Worm (Caenorhabditis elegans): ENCODE measurements around the gene hrg-2.
A peak's percentile ranks its signal among the peaks of the same experiment; 100 is the strongest.

DNA sequence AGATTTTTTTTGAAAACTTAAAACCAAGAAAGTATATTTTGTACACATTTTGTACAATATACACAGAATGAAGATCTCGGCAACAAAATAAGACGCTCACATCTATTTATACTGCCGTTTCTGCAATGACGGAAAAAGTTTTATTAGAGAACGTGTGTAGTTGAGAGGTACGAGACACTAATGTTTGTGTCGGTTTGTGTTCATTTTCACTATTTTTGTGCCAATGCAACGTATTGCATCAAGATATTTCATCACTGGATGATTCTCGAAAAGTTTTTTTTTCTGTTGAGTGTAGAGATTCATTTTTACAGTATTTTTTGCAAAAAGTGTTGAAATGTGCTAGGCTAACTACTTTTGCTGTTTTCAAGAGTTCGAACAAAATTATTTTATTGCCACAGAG lies 1.3 kb downstream of the hrg-2 start:
- TF ChIP-seq dpl-1 (GFP tag; optimal IDR thresholded peaks at IDR 0.05) (no peak), snpc-1.2 (GFP tag; IDR thresholded peaks at IDR 0.05) (no peak), nhr-237 (tag; optimal IDR thresholded peaks at IDR 0.05) (no peak), pqm-1 (tag; optimal IDR thresholded peaks at IDR 0.05) (no peak), ceh-28 (tag; optimal IDR thresholded peaks at IDR 0.05) (no peak), pha-4 (GFP tag; IDR thresholded peaks at IDR 0.05) (no peak), pha-4 (tag; optimal IDR thresholded peaks at IDR 0.05) (no peak), daf-16 (GFP tag; optimal IDR thresholded peaks at IDR 0.05) (peak in 1 of 2 experiments; percentile 21), daf-16 (tag; optimal IDR thresholded peaks at IDR 0.05) (peak; percentile 11), nhr-11 (tag; optimal IDR thresholded peaks at IDR 0.05) (no peak), unc-130 (GFP tag; optimal IDR thresholded peaks at IDR 0.05) (no peak), lir-3 (tag; optimal IDR thresholded peaks at IDR 0.05) (no peak), hlh-30 (tag; optimal IDR thresholded peaks at IDR 0.05; ENCODE audit: insufficient read depth) (no peak)

Measured in whole organism, L4 larva.